Fruit fly (Drosophila melanogaster) whole organism, embryonic: Measurements from ENCODE around the gene corto.
A peak's percentile ranks its signal among the peaks of the same experiment; 100 is the strongest.

ENCODE experiments used
- Ada2b ChIP-seq: fragments of 200-800 bp; sonication (Bioruptor generic); IDR thresholded peaks from 2 replicates; pipeline ENCODE4 v1.3.6; 2022; ENCODE audit warnings: missing biosample characterization, missing genetic modification characterization
- Awh ChIP-seq: fragments of 200-800 bp; sonication (Bioruptor generic); IDR thresholded peaks from 2 replicates; pipeline ENCODE4, ENCODE4 v1.3.6; 2022; ENCODE audit warnings: missing biosample characterization, missing genetic modification characterization
- CG10274 ChIP-seq: fragments of 200-800 bp; sonication (Bioruptor generic); optimal IDR thresholded peaks from 3 replicates; lab custom pipeline; 2017; ENCODE audit warnings: missing biosample characterization, mild to moderate bottlenecking, missing genetic modification characterization
- CG11456 ChIP-seq: fragments of 200-800 bp; sonication (Bioruptor generic); IDR thresholded peaks from 3 replicates; pipeline ENCODE4 v1.3.6; 2022; ENCODE audit warnings: missing biosample characterization, missing genetic modification characterization
- CG11504 ChIP-seq: fragments of 200-800 bp; sonication (Bioruptor generic); optimal IDR thresholded peaks from 3 replicates; lab custom pipeline; 2019; ENCODE audit warnings: missing biosample characterization, mild to moderate bottlenecking, missing genetic modification characterization, moderate library complexity
- CG12769 ChIP-seq: fragments of 200-800 bp; sonication (Bioruptor generic); optimal IDR thresholded peaks from 2 replicates; lab custom pipeline; 2019; ENCODE audit warnings: missing biosample characterization, mild to moderate bottlenecking, missing genetic modification characterization, moderate library complexity
- CG14710 ChIP-seq: fragments of 200-800 bp; sonication (Bioruptor generic); optimal IDR thresholded peaks from 3 replicates; lab custom pipeline; 2019; ENCODE audit warnings: missing biosample characterization, mild to moderate bottlenecking, missing genetic modification characterization, moderate library complexity
- CG17568 ChIP-seq: fragments of 200-800 bp; sonication (Bioruptor generic); optimal IDR thresholded peaks from 2 replicates; lab custom pipeline; 2018; ENCODE audit warnings: missing biosample characterization, mild to moderate bottlenecking, missing genetic modification characterization, moderate library complexity
- CG17612 ChIP-seq: fragments of 200-800 bp; sonication (Bioruptor generic); IDR thresholded peaks from 2 replicates; pipeline ENCODE4 v1.3.6; 2022; ENCODE audit warnings: missing biosample characterization, missing genetic modification characterization
- CG2712 ChIP-seq: fragments of 200-800 bp; optimal IDR thresholded peaks from 3 replicates; lab custom pipeline; 2019; ENCODE audit warnings: missing biosample characterization, mild to moderate bottlenecking, missing genetic modification characterization, moderate library complexity
- CG30403 ChIP-seq: fragments of 200-800 bp; sonication (Bioruptor generic); optimal IDR thresholded peaks from 3 replicates; lab custom pipeline; 2016; ENCODE audit warnings: missing biosample characterization, missing genetic modification characterization
- CG31224 ChIP-seq: fragments of 200-800 bp; sonication (Bioruptor generic); IDR thresholded peaks from 2 replicates; pipeline ENCODE4 v1.3.6; 2022; ENCODE audit warnings: missing biosample characterization, missing genetic modification characterization
- CG33213 ChIP-seq: fragments of 200-800 bp; sonication (Bioruptor generic); optimal IDR thresholded peaks from 3 replicates; lab custom pipeline; 2016; ENCODE audit warnings: missing biosample characterization, missing genetic modification characterization
- CG3847 ChIP-seq: fragments of 200-800 bp; sonication (Bioruptor generic); IDR thresholded peaks from 2 replicates; pipeline ENCODE4 v1.3.6; 2022; ENCODE audit warnings: missing biosample characterization, missing genetic modification characterization
- CG4820 ChIP-seq: fragments of 200-800 bp; sonication (Bioruptor generic); optimal IDR thresholded peaks from 3 replicates; lab custom pipeline; 2016; ENCODE audit warnings: missing biosample characterization, missing genetic modification characterization
- CG5953 ChIP-seq: fragments of 200-800 bp; sonication (Bioruptor generic); IDR thresholded peaks from 2 replicates; pipeline ENCODE4 v1.3.6; 2022; ENCODE audit warnings: missing biosample characterization, missing genetic modification characterization
- CG6654 ChIP-seq: fragments of 200-800 bp; sonication (Bioruptor generic); optimal IDR thresholded peaks from 2 replicates; lab custom pipeline; 2017; ENCODE audit warnings: missing biosample characterization, mild to moderate bottlenecking, missing genetic modification characterization
- CG6813 ChIP-seq: fragments of 200-800 bp; sonication (Bioruptor generic); optimal IDR thresholded peaks from 2 replicates; lab custom pipeline; 2017; ENCODE audit warnings: missing biosample characterization, missing genetic modification characterization, mild to moderate bottlenecking, moderate library complexity, missing genetic modification reagents
- CG7271 ChIP-seq: fragments of 200-800 bp; sonication (Bioruptor generic); optimal IDR thresholded peaks from 2 replicates; lab custom pipeline; 2018; ENCODE audit warnings: missing biosample characterization, mild to moderate bottlenecking, missing genetic modification characterization, moderate library complexity
- CG8944 ChIP-seq: fragments of 200-800 bp; sonication (Bioruptor generic); optimal IDR thresholded peaks from 3 replicates; lab custom pipeline; 2016; ENCODE audit warnings: missing biosample characterization, missing genetic modification characterization
- CG9797 ChIP-seq: fragments of 200-800 bp; sonication (Bioruptor generic); optimal IDR thresholded peaks from 3 replicates; lab custom pipeline; 2018; ENCODE audit warnings: missing biosample characterization, mild to moderate bottlenecking, missing genetic modification characterization
- Dbx ChIP-seq: fragments of 200-800 bp; sonication (Bioruptor generic); IDR thresholded peaks from 3 replicates; pipeline ENCODE4 v1.3.6; 2022; ENCODE audit warnings: missing biosample characterization, missing genetic modification characterization
- Doc2 ChIP-seq: fragments of 200-800 bp; sonication (Bioruptor generic); IDR thresholded peaks from 2 replicates; pipeline ENCODE4 v1.3.6; 2022; ENCODE audit warnings: missing biosample characterization, missing genetic modification characterization
- Hr51 ChIP-seq, 2 experiments: fragments of 200-800 bp; sonication (Bioruptor generic); optimal IDR thresholded peaks; 2 replicates in 1 of 2; 3 replicates in 1 of 2; lab custom pipeline; 2016 to 2018; ENCODE audit warnings: missing biosample characterization in 2 of 2, missing genetic modification characterization in 2 of 2, mild to moderate bottlenecking in 1 of 2, moderate library complexity in 1 of 2
- Nf-YB ChIP-seq: fragments of 200-800 bp; sonication (Bioruptor generic); optimal IDR thresholded peaks from 3 replicates; lab custom pipeline; 2019; ENCODE audit warnings: missing biosample characterization, mild to moderate bottlenecking, missing genetic modification characterization, moderate library complexity
- Oaz ChIP-seq: fragments of 200-800 bp; sonication (Bioruptor generic); IDR thresholded peaks from 2 replicates; pipeline ENCODE4 v1.3.6; 2022; ENCODE audit warnings: missing biosample characterization, missing genetic modification characterization
- Pdp1 ChIP-seq, 2 experiments: fragments of 200-800 bp; sonication (Bioruptor generic); optimal IDR thresholded peaks; 3 replicates each; lab custom pipeline; 2016; ENCODE audit warnings: missing biosample characterization in 2 of 2, missing genetic modification characterization in 2 of 2, mild to moderate bottlenecking in 1 of 2, moderate library complexity in 1 of 2
- Side ChIP-seq: fragments of 200-800 bp; sonication (Bioruptor generic); optimal IDR thresholded peaks from 2 replicates; lab custom pipeline; 2016; ENCODE audit warnings: missing biosample characterization, missing genetic modification characterization
- Ssrp ChIP-seq: fragments of 200-800 bp; sonication (Bioruptor generic); optimal IDR thresholded peaks from 2 replicates; lab custom pipeline; 2018; ENCODE audit warnings: missing biosample characterization, mild to moderate bottlenecking, missing genetic modification characterization, moderate library complexity
- Vsx1 ChIP-seq: fragments of 200-800 bp; sonication (Bioruptor generic); optimal IDR thresholded peaks from 2 replicates; lab custom pipeline; 2017; ENCODE audit warnings: missing biosample characterization, mild to moderate bottlenecking, missing genetic modification characterization, missing genetic modification reagents
- YL-1 ChIP-seq: fragments of 200-800 bp; sonication (Bioruptor generic); optimal IDR thresholded peaks from 3 replicates; lab custom pipeline; 2017; ENCODE audit warnings: missing biosample characterization, mild to moderate bottlenecking, missing genetic modification characterization
- abd-A ChIP-seq: fragments of 200-800 bp; sonication (Bioruptor generic); optimal IDR thresholded peaks from 3 replicates; lab custom pipeline; 2019; ENCODE audit warnings: missing biosample characterization, mild to moderate bottlenecking, missing genetic modification characterization, moderate library complexity
- bcd ChIP-seq: fragments of 200-800 bp; sonication (Bioruptor generic); optimal IDR thresholded peaks from 2 replicates; lab custom pipeline; 2017; ENCODE audit warnings: missing biosample characterization, mild to moderate bottlenecking, missing genetic modification characterization
- cas ChIP-seq: fragments of 200-800 bp; sonication (Bioruptor generic); IDR thresholded peaks from 2 replicates; pipeline ENCODE4 v1.3.6; 2022; ENCODE audit warnings: missing biosample characterization, missing genetic modification characterization
- crp ChIP-seq, 2 experiments: fragments of 200-800 bp; sonication (Bioruptor generic); optimal IDR thresholded peaks; 2 replicates in 1 of 2; 3 replicates in 1 of 2; lab custom pipeline; 2017; ENCODE audit warnings: missing biosample characterization in 2 of 2, missing genetic modification characterization in 2 of 2, mild to moderate bottlenecking in 1 of 2, moderate library complexity in 1 of 2
- dmrt99B ChIP-seq: fragments of 200-800 bp; sonication (Bioruptor generic); optimal IDR thresholded peaks from 2 replicates; lab custom pipeline; 2018; ENCODE audit warnings: missing biosample characterization, mild to moderate bottlenecking, missing genetic modification characterization, moderate library complexity
- dpn ChIP-seq, 2 experiments: fragments of 200-800 bp; sonication (Bioruptor generic); optimal IDR thresholded peaks; 3 replicates each; lab custom pipeline; 2016; ENCODE audit warnings: missing biosample characterization in 2 of 2, missing genetic modification characterization in 2 of 2
- fd64A ChIP-seq: fragments of 200-800 bp; sonication (Bioruptor generic); optimal IDR thresholded peaks from 3 replicates; lab custom pipeline; 2018; ENCODE audit warnings: missing biosample characterization, mild to moderate bottlenecking, missing genetic modification characterization
- fd96Cb ChIP-seq: fragments of 200-800 bp; sonication (Bioruptor generic); optimal IDR thresholded peaks from 2 replicates; lab custom pipeline; 2018; ENCODE audit warnings: missing biosample characterization, mild to moderate bottlenecking, missing genetic modification characterization, moderate library complexity
- grn ChIP-seq: fragments of 200-800 bp; sonication (Bioruptor generic); optimal IDR thresholded peaks from 3 replicates; lab custom pipeline; 2017; ENCODE audit warnings: missing biosample characterization, missing genetic modification characterization
- gsb-n ChIP-seq: fragments of 200-800 bp; sonication (Bioruptor generic); optimal IDR thresholded peaks from 3 replicates; lab custom pipeline; 2018; ENCODE audit warnings: missing biosample characterization, mild to moderate bottlenecking, missing genetic modification characterization
- jing ChIP-seq: fragments of 200-800 bp; sonication (Bioruptor generic); optimal IDR thresholded peaks from 2 replicates; lab custom pipeline; 2018; ENCODE audit warnings: missing biosample characterization, mild to moderate bottlenecking, missing genetic modification characterization
- nerfin-1 ChIP-seq: fragments of 200-800 bp; sonication (Bioruptor generic); optimal IDR thresholded peaks from 3 replicates; lab custom pipeline; 2019; ENCODE audit warnings: missing biosample characterization, mild to moderate bottlenecking, missing genetic modification characterization, moderate library complexity
- oc ChIP-seq: fragments of 200-800 bp; sonication (Bioruptor generic); optimal IDR thresholded peaks from 2 replicates; lab custom pipeline; 2018; ENCODE audit warnings: missing biosample characterization, mild to moderate bottlenecking, missing genetic modification characterization, moderate library complexity
- sd ChIP-seq: fragments of 200-800 bp; sonication (Bioruptor generic); optimal IDR thresholded peaks from 3 replicates; lab custom pipeline; 2018; ENCODE audit warnings: missing biosample characterization, mild to moderate bottlenecking, missing genetic modification characterization, moderate library complexity
- sqz ChIP-seq: fragments of 200-800 bp; sonication (Bioruptor generic); optimal IDR thresholded peaks from 3 replicates; lab custom pipeline; 2018; ENCODE audit warnings: missing biosample characterization, mild to moderate bottlenecking, missing genetic modification characterization
- ssp ChIP-seq: fragments of 200-800 bp; sonication (Bioruptor generic); IDR thresholded peaks from 2 replicates; pipeline ENCODE4 v1.3.6; 2022; ENCODE audit warnings: missing biosample characterization, missing genetic modification characterization
- tin ChIP-seq: fragments of 200-800 bp; sonication (Bioruptor generic); optimal IDR thresholded peaks from 3 replicates; lab custom pipeline; 2016; ENCODE audit warnings: missing biosample characterization, missing genetic modification characterization
- zen ChIP-seq: fragments of 200-800 bp; sonication (Bioruptor generic); optimal IDR thresholded peaks from 3 replicates; lab custom pipeline; 2018; ENCODE audit warnings: missing biosample characterization, mild to moderate bottlenecking, missing genetic modification characterization, moderate library complexity

corto gene

DNA sequence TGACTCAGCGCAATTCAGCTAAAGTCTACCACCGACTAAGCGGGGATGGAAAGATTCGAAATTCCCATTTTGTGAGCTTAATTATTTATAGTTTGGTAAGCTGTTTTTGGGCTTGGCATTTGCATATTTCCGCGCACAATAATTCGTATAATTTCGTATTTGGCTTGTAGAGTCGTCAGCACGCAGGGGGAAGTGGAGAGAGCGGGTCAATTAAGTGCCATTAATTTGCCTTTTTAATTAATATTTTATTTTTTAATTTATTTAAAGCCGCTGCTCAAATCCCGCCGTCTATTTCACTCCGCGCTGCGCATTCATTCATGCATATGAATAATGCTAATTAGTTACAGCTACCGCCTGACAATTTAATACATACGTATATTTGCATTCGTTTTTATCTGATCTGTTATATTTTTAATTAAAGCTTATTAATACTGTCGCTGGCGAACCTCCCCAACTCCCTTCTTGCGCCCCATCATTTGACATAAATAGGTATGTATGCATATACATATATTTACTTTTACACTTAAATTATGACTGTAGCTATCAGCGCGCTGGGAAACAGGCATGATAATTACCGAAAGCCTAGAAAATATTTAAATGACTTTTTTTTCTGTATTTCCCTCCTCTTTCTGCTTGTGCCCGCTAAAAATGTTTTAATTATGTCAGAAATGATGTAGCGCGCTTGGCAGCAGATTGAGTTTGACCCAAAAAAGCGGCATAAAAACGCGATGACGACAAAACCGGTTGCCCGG lies 6.9 kb downstream of the corto start (continued):
- TF ChIP-seq CG2712 (no peak), CG5953 (GFP tag; lab: Robert Waterston, UW) (no peak), CG11456 (GFP tag; lab: Robert Waterston, UW) (no peak), grn (GFP tag; lab: Kevin White, UChicago) (peak; percentile 11), cas (GFP tag; lab: Robert Waterston, UW) (no peak), Awh (GFP tag; lab: Robert Waterston, UW) (peak; percentile 95), fd64A (GFP tag; lab: Kevin White, UChicago) (no peak), Ada2b (GFP tag; lab: Robert Waterston, UW) (no peak), Hr51 (GFP tag; optimal IDR thresholded peaks at IDR 0.05; lab: Kevin White, UChicago) (no peak), CG6654 (GFP tag; lab: Kevin White, UChicago) (no peak), CG3847 (GFP tag; lab: Robert Waterston, UW) (no peak), Dbx (GFP tag; lab: Robert Waterston, UW) (no peak), Side (GFP tag; lab: Kevin White, UChicago) (no peak), CG4820 (GFP tag; lab: Kevin White, UChicago) (no peak), CG7271 (no peak), Vsx1 (peak; percentile 45), CG10274 (GFP tag; lab: Kevin White, UChicago) (no peak), nerfin-1 (no peak), Nf-YB (no peak), ssp (GFP tag; lab: Robert Waterston, UW) (no peak), CG8944 (GFP tag; lab: Kevin White, UChicago) (no peak), Ssrp (tag; lab: Kevin White, UChicago) (no peak), tin (GFP tag; lab: Kevin White, UChicago) (no peak), crp (GFP tag; optimal IDR thresholded peaks at IDR 0.05; lab: Kevin White, UChicago) (no peak), dmrt99B (peak; percentile 8), CG6813 (GFP tag; lab: Kevin White, UChicago) (no peak), zen (tag; lab: Kevin White, UChicago) (no peak), jing (GFP tag; lab: Kevin White, UChicago) (no peak), YL-1 (GFP tag; lab: Kevin White, UChicago) (no peak), CG12769 (tag; lab: Kevin White, UChicago) (peak; percentile 86), CG9797 (no peak), gsb-n (tag; lab: Kevin White, UChicago) (peak; percentile 5), bcd (GFP tag; lab: Kevin White, UChicago) (no peak), abd-A (tag; lab: Kevin White, UChicago) (peak; percentile 80), CG17612 (GFP tag; lab: Robert Waterston, UW) (no peak), CG17568 (GFP tag; lab: Kevin White, UChicago) (no peak), dpn (GFP tag; optimal IDR thresholded peaks at IDR 0.05; lab: Kevin White, UChicago) (no peak), fd96Cb (tag; lab: Kevin White, UChicago) (no peak), CG33213 (GFP tag; lab: Kevin White, UChicago) (no peak), Pdp1 (GFP tag; optimal IDR thresholded peaks at IDR 0.05; lab: Kevin White, UChicago) (peak in 1 of 2 experiments; percentile 56), CG14710 (tag; lab: Kevin White, UChicago) (no peak), oc (tag; lab: Kevin White, UChicago) (peak; percentile 84), CG30403 (no peak), sd (peak; percentile 77), Oaz (GFP tag; lab: Robert Waterston, UW) (no peak), sqz (GFP tag; lab: Kevin White, UChicago) (peak; percentile 90), Doc2 (no peak), CG31224 (GFP tag; lab: Robert Waterston, UW) (no peak), CG11504 (no peak)
- TF ChIP-seq, all 482 proteins: peak for 21
